Worm (Caenorhabditis elegans) whole organism, L2 larva: ENCODE measurements around the gene C36E8.4.

ENCODE experiments used
- F13H6.1 ChIP-seq: sonication (generic microtip); optimal IDR thresholded peaks from 2 replicates; lab custom pipeline; 2016; ENCODE audit warnings: missing genetic modification characterization, missing compliant biosample characterization
- egl-27 ChIP-seq: sonication (generic microtip); optimal IDR thresholded peaks from 3 replicates; lab custom pipeline; 2017; ENCODE audit warnings: missing biosample characterization, missing genetic modification reagents, missing genetic modification characterization
- fos-1 ChIP-seq: fragments of 150-350 bp; optimal IDR thresholded peaks from 2 replicates; lab custom pipeline; 2014; ENCODE audit warnings: missing biosample characterization, missing genetic modification characterization
- unc-39 ChIP-seq: fragments of 150-350 bp; optimal IDR thresholded peaks from 2 replicates; lab custom pipeline; 2014; ENCODE audit warnings: missing biosample characterization, missing genetic modification characterization

DNA sequence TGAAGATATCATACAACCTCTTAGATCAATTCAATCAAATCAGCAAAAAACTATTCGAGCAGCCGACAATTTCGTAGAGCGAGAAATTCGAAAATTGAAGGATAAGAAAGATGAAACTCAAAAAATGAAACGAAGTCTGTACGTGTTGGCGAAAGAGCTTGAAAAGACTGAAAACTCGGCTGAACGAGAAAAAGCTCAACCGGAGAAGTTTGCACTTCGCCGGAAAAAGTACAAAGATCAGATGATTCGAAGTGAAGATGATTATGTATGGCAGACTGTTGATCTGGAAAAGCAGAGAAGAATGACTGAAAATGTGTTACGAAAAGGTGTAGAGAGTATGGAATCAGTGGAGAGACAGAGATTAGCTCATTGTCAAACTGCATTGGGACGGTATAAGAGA is 925 bp downstream of the C36E8.4 start:
- TF ChIP-seq unc-39 (tag; lab: Kevin White, UChicago) (no peak), F13H6.1 (tag; lab: Kevin White, UChicago) (no peak), fos-1 (no peak), egl-27 (no peak)
